Fruit fly (Drosophila melanogaster): ENCODE results near the gene CG3939.
A peak's percentile ranks its signal among the peaks of the same experiment; 100 is the strongest.

Gene CG3939

dm6 chrX:3162405-3163256 lies 12.2 kb upstream of the CG3939 start (continued):
- TF ChIP-seq zen (tag; optimal IDR thresholded peaks at IDR 0.05): peak; percentile 90
- no peak for TF ChIP-seq hb (GFP tag; IDR thresholded peaks at IDR 0.05; ENCODE audit: partially characterized antibody)
- TF ChIP-seq CG10565 (GFP tag; optimal IDR thresholded peaks at IDR 0.05): peak; percentile 81
- peak; percentile 16 for TF ChIP-seq ftz-f1 (GFP tag; optimal IDR thresholded peaks at IDR 0.05)
- TF ChIP-seq CG13775 (GFP tag; optimal IDR thresholded peaks at IDR 0.05): peak; percentile 92
- TF ChIP-seq hbn (GFP tag; IDR thresholded peaks at IDR 0.05; ENCODE audit: partially characterized antibody): no peak
- TF ChIP-seq luna (GFP tag; optimal IDR thresholded peaks at IDR 0.05): peak; percentile 30
- TF ChIP-seq CG6683 (GFP tag; optimal IDR thresholded peaks at IDR 0.05): peak; percentile 83
- TF ChIP-seq CG3847 (GFP tag; IDR thresholded peaks at IDR 0.05): peak; percentile 79
- TF ChIP-seq peb (GFP tag; IDR thresholded peaks at IDR 0.05): peak; percentile 89
- TF ChIP-seq CG10543 (GFP tag; optimal IDR thresholded peaks at IDR 0.05): peak; percentile 74
- TF ChIP-seq CG10274 (GFP tag; optimal IDR thresholded peaks at IDR 0.05): peak; percentile 67
- TF ChIP-seq ham (GFP tag; IDR thresholded peaks at IDR 0.05): peak; percentile 62
- peak; percentile 76 for TF ChIP-seq Oaz (GFP tag; IDR thresholded peaks at IDR 0.05)
- TF ChIP-seq gcm (GFP tag; optimal IDR thresholded peaks at IDR 0.05): peak; percentile 92
- peak; percentile 86 for TF ChIP-seq Fer3 (tag; optimal IDR thresholded peaks at IDR 0.05)
- TF ChIP-seq fru (optimal IDR thresholded peaks at IDR 0.05): no peak
- TF ChIP-seq CG4820 (GFP tag; optimal IDR thresholded peaks at IDR 0.05): peak; percentile 91
- TF ChIP-seq Nf-YC (tag; optimal IDR thresholded peaks at IDR 0.05): peak; percentile 70
- peak; percentile 93 for TF ChIP-seq tin (GFP tag; optimal IDR thresholded peaks at IDR 0.05)
- TF ChIP-seq CG13123 (GFP tag; optimal IDR thresholded peaks at IDR 0.05): peak; percentile 79
- TF ChIP-seq Side (GFP tag; optimal IDR thresholded peaks at IDR 0.05): peak; percentile 95
- TF ChIP-seq CG10366 (GFP tag; IDR thresholded peaks at IDR 0.05): peak; percentile 90
- peak; percentile 93 for TF ChIP-seq Camta (GFP tag; optimal IDR thresholded peaks at IDR 0.05)
- TF ChIP-seq trem (tag; optimal IDR thresholded peaks at IDR 0.05): peak; percentile 88
- peak; percentile 33 for TF ChIP-seq bigmax (GFP tag; optimal IDR thresholded peaks at IDR 0.05)
- TF ChIP-seq CG10209 (GFP tag; optimal IDR thresholded peaks at IDR 0.05): peak; percentile 94
- TF ChIP-seq dati (GFP tag; IDR thresholded peaks at IDR 0.05): peak; percentile 76
- peak; percentile 73 for TF ChIP-seq Hmx (GFP tag; optimal IDR thresholded peaks at IDR 0.05)
- peak; percentile 97 for TF ChIP-seq dmrt11E (tag; optimal IDR thresholded peaks at IDR 0.05)
- TF ChIP-seq CG31365 (tag; optimal IDR thresholded peaks at IDR 0.05): peak; percentile 82
- TF ChIP-seq danr (GFP tag; IDR thresholded peaks at IDR 0.05): peak; percentile 90
- TF ChIP-seq CG14441 (GFP tag; IDR thresholded peaks at IDR 0.05): peak; percentile 91
- TF ChIP-seq CG11398 (GFP tag; optimal IDR thresholded peaks at IDR 0.05): peak; percentile 90
- TF ChIP-seq CG3065 (GFP tag; optimal IDR thresholded peaks at IDR 0.05): peak; percentile 78
- no peak for TF ChIP-seq pzg (GFP tag; optimal IDR thresholded peaks at IDR 0.05)
- TF ChIP-seq Dref (GFP tag; IDR thresholded peaks at IDR 0.05): no peak
- peak; percentile 93 for TF ChIP-seq CG8089 (GFP tag; optimal IDR thresholded peaks at IDR 0.05)
- TF ChIP-seq D (optimal IDR thresholded peaks at IDR 0.05): peak; percentile 66
- TF ChIP-seq D (GFP tag; optimal IDR thresholded peaks at IDR 0.05): peak; percentile 91
- TF ChIP-seq Vsx1 (GFP tag; optimal IDR thresholded peaks at IDR 0.05): peak; percentile 88
- TF ChIP-seq CG14667 (GFP tag; IDR thresholded peaks at IDR 0.05): peak; percentile 90
- TF ChIP-seq Ptx1 (GFP tag; IDR thresholded peaks at IDR 0.05): peak; percentile 93
- TF ChIP-seq vvl (GFP tag; IDR thresholded peaks at IDR 0.05): peak; percentile 95
- TF ChIP-seq CG8290 (GFP tag; optimal IDR thresholded peaks at IDR 0.05): peak; percentile 91
- TF ChIP-seq CG8290 (tag; optimal IDR thresholded peaks at IDR 0.05): peak; percentile 31 to 95
- TF ChIP-seq CG10654 (GFP tag; optimal IDR thresholded peaks at IDR 0.05): peak; percentile 87
- TF ChIP-seq corto (GFP tag; optimal IDR thresholded peaks at IDR 0.05): peak; percentile 86
- peak; percentile 72 for TF ChIP-seq gt (GFP tag; IDR thresholded peaks at IDR 0.05)
- TF ChIP-seq CG31441 (GFP tag; IDR thresholded peaks at IDR 0.05): peak; percentile 93
